Worm (Caenorhabditis elegans): ENCODE measurements around the gene C26H9A.3.

DNA sequence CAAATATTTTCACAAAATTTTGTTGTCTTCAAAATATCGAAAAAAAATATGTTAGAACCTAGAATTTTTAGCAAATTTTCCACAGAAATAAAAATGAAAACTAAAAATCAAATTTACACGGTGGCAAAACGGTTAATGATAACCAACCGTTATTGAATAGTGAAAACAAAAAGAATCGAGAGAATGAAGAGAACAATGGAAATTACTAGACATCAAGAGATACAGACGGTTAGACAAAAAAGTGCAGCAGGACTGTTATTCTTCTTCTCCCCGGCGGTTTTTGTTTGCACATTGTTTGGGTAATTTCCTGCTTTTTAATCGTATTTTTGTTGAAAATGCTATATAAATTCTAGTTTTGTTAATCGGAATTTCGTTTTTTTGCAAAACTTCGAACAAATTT lies 20.3 kb downstream of the C26H9A.3 start:
- TF ChIP-seq aptf-3 (GFP tag; IDR thresholded peaks at IDR 0.05) (no peak), F49E8.2 (tag; optimal IDR thresholded peaks at IDR 0.05; ENCODE audit: insufficient read depth) (no peak), athp-1 (tag; optimal IDR thresholded peaks at IDR 0.05) (no peak), xnd-1 (tag; optimal IDR thresholded peaks at IDR 0.05) (no peak), dpl-1 (GFP tag; optimal IDR thresholded peaks at IDR 0.05) (no peak), ets-4 (GFP tag; optimal IDR thresholded peaks at IDR 0.05) (no peak), ama-1 (optimal IDR thresholded peaks at IDR 0.05) (no peak), ama-1 (GFP tag; optimal IDR thresholded peaks at IDR 0.05) (no peak), dox-1 (GFP tag; IDR thresholded peaks at IDR 0.05) (no peak), ZK185.1 (tag; optimal IDR thresholded peaks at IDR 0.05; ENCODE audit: poor library complexity, severe bottlenecking) (no peak)

Measured in whole organism, young adult.